Worm (Caenorhabditis elegans) whole organism, young adult: Measurements from ENCODE around the gene sre-29.

Source experiments
- F49E8.2 ChIP-seq: sonication (generic microtip); optimal IDR thresholded peaks from 3 replicates; lab custom pipeline; 2017; ENCODE audit warnings: missing genetic modification characterization, mild to moderate bottlenecking, missing compliant biosample characterization, antibody characterized with exemption, moderate library complexity; ENCODE audit not compliant: insufficient read depth
- Y53F4B.3 ChIP-seq: fragments of 200-800 bp; sonication (Bioruptor generic); IDR thresholded peaks from 2 replicates; pipeline ENCODE4 v1.3.6; 2022; ENCODE audit warnings: missing genetic modification reagents, missing genetic modification characterization, missing compliant biosample characterization
- ama-1 ChIP-seq, 3 experiments: fragments of 150-350 bp in 1 of 3; sonication (generic microtip) in 2 of 3; optimal IDR thresholded peaks; 2 replicates each; lab custom pipeline; 2014 to 2018; ENCODE audit warnings: missing biosample characterization in 2 of 3, missing genetic modification characterization in 2 of 3, missing genetic modification reagents in 2 of 3
- athp-1 ChIP-seq: sonication (generic microtip); optimal IDR thresholded peaks from 2 replicates; lab custom pipeline; 2017; ENCODE audit warnings: mild to moderate bottlenecking, missing genetic modification characterization, missing compliant biosample characterization
- ceh-40 ChIP-seq: fragments of 200-800 bp; sonication (Bioruptor generic); IDR thresholded peaks from 2 replicates; pipeline ENCODE4 v1.3.6; 2022; ENCODE audit warnings: missing genetic modification characterization, missing compliant biosample characterization
- ceh-79 ChIP-seq: sonication (generic microtip); optimal IDR thresholded peaks from 2 replicates; lab custom pipeline; 2017; ENCODE audit warnings: mild to moderate bottlenecking, missing genetic modification characterization, missing compliant biosample characterization
- dpl-1 ChIP-seq: fragments of 150-350 bp; optimal IDR thresholded peaks from 2 replicates; lab custom pipeline; 2014; ENCODE audit warnings: missing biosample characterization, missing genetic modification reagents, missing genetic modification characterization
- ekl-4 ChIP-seq: fragments of 200-800 bp; sonication (Bioruptor generic); IDR thresholded peaks from 2 replicates; pipeline ENCODE4 v1.3.6; 2022; ENCODE audit warnings: missing genetic modification reagents, missing genetic modification characterization, missing compliant biosample characterization
- ets-4 ChIP-seq: fragments of 200-800 bp; sonication (Bioruptor generic); optimal IDR thresholded peaks from 2 replicates; lab custom pipeline; 2018; ENCODE audit warnings: mild to moderate bottlenecking, missing genetic modification characterization, missing compliant biosample characterization
- hlh-12 ChIP-seq: sonication (generic microtip); optimal IDR thresholded peaks from 2 replicates; lab custom pipeline; 2016; ENCODE audit warnings: missing genetic modification characterization, missing compliant biosample characterization
- lin-35 ChIP-seq, 3 experiments: fragments of 150-350 bp in 2 of 3; sonication (generic microtip) in 1 of 3; optimal IDR thresholded peaks; 2 replicates each; lab custom pipeline; 2014 to 2018; ENCODE audit warnings: missing biosample characterization in 3 of 3, missing genetic modification characterization in 3 of 3, missing genetic modification reagents in 3 of 3
- unc-130 ChIP-seq: sonication (generic microtip); optimal IDR thresholded peaks from 2 replicates; lab custom pipeline; 2016; ENCODE audit warnings: missing genetic modification reagents, missing genetic modification characterization, missing compliant biosample characterization
- unc-62 ChIP-seq: fragments of 150-350 bp; optimal IDR thresholded peaks from 2 replicates; lab custom pipeline; 2014; ENCODE audit warnings: missing biosample characterization, missing genetic modification reagents, missing genetic modification characterization
- ztf-6 ChIP-seq: fragments of 200-800 bp; sonication (Bioruptor generic); IDR thresholded peaks from 2 replicates; pipeline ENCODE4 v1.3.6; 2022; ENCODE audit warnings: missing genetic modification reagents, missing genetic modification characterization, missing compliant biosample characterization

DNA sequence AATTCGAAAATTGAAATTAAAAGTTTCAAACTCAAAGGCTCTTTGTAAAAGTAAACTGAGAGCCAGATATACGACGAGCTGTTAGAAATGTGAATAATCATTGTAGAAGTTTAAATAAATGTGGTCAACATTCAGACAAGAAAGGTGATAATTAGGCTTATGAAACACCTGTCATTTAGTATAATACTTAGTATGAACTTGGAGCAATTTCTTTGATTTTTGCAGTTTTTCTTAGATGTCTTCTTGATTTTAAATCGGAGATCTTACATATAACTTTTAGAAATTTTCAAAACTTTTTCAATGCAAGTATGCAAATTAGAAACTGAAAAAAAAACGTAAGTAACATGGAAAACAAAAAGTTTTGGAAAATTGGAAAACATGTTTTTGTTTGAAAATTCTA, 4.7 kb upstream of the sre-29 start, which contains the start of gene sre-30:
- TF ChIP-seq ceh-79 (tag; lab: Kevin White, UChicago) (no peak), unc-130 (GFP tag; lab: Kevin White, UChicago) (no peak), ets-4 (GFP tag; lab: Kevin White, UChicago) (no peak), ama-1 (optimal IDR thresholded peaks at IDR 0.05; lab: Kevin White, UChicago) (no peak), ama-1 (GFP tag; optimal IDR thresholded peaks at IDR 0.05; lab: Kevin White, UChicago) (no peak), unc-62 (GFP tag; lab: Kevin White, UChicago) (no peak), athp-1 (tag; lab: Kevin White, UChicago) (no peak), dpl-1 (GFP tag; lab: Kevin White, UChicago) (no peak), hlh-12 (no peak), F49E8.2 (tag; lab: Kevin White, UChicago) (no peak), ztf-6 (GFP tag; lab: Robert Waterston, UW) (no peak), ceh-40 (GFP tag; lab: Robert Waterston, UW) (no peak), Y53F4B.3 (GFP tag; lab: Robert Waterston, UW) (no peak), lin-35 (GFP tag; optimal IDR thresholded peaks at IDR 0.05; lab: Kevin White, UChicago) (no peak), ekl-4 (GFP tag; lab: Robert Waterston, UW) (no peak)
